Worm (Caenorhabditis elegans) whole organism, late embryonic: ENCODE results near the gene C30A5.16.

Source experiments
- ceh-45 ChIP-seq: fragments of 200-800 bp; sonication (Bioruptor generic); IDR thresholded peaks from 2 replicates; pipeline ENCODE4 v1.3.6; 2022; ENCODE audit warnings: missing genetic modification reagents, missing genetic modification characterization, missing compliant biosample characterization
- fkh-10 ChIP-seq: fragments of 150-350 bp; optimal IDR thresholded peaks from 2 replicates; lab custom pipeline; 2014; ENCODE audit warnings: missing biosample characterization, missing genetic modification reagents, missing genetic modification characterization
- pax-1 ChIP-seq: fragments of 150-350 bp; optimal IDR thresholded peaks from 2 replicates; lab custom pipeline; 2014; ENCODE audit warnings: missing biosample characterization, missing genetic modification characterization
- unc-55 ChIP-seq: sonication (generic microtip); optimal IDR thresholded peaks from 2 replicates; lab custom pipeline; 2017; ENCODE audit warnings: missing biosample characterization, missing genetic modification reagents, missing genetic modification characterization

DNA sequence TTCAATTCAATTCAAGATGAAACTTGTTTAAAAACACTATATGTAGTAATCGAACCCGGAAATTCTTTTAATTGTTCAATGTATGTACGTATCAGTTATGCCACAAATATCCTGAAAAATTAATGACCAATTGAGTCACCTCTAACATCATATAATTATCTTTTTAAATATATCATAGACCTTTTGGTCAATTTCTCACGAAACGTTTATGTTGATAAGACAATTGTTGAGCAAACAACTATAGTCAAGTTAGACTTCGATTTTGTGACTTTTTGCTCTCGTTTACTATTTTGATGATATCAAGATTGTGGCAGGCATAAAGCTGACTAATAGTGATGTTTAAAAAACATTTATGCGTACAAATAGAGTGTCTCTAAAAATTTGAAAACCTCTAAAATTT, 22.2 kb downstream of the C30A5.16 start:
- TF ChIP-seq fkh-10 (GFP tag; lab: Kevin White, UChicago), result no peak
- TF ChIP-seq unc-55 (GFP tag; lab: Kevin White, UChicago), result no peak
- TF ChIP-seq ceh-45 (GFP tag; lab: Robert Waterston, UW), result no peak
- TF ChIP-seq pax-1 (tag; lab: Kevin White, UChicago), result no peak
